Worm (Caenorhabditis elegans): ENCODE measurements around the gene Y73F4A.2.

ce11 chrIV:9053403-9053802 is 10.3 kb upstream of the Y73F4A.2 start:
- TF ChIP-seq skn-1 (tag; optimal IDR thresholded peaks at IDR 0.05), result no peak
- TF ChIP-seq ama-1 (optimal IDR thresholded peaks at IDR 0.05), result no peak
- TF ChIP-seq tbx-2 (tag; optimal IDR thresholded peaks at IDR 0.05), result no peak
- no peak for TF ChIP-seq ces-1 (GFP tag; optimal IDR thresholded peaks at IDR 0.05)
- no peak for TF ChIP-seq unc-130 (tag; optimal IDR thresholded peaks at IDR 0.05)
- no peak for TF ChIP-seq snpc-4 (tag; optimal IDR thresholded peaks at IDR 0.05)
- TF ChIP-seq fkh-4 (tag; optimal IDR thresholded peaks at IDR 0.05; ENCODE audit: borderline replicate concordance), result no peak
- TF ChIP-seq nhr-237 (tag; optimal IDR thresholded peaks at IDR 0.05), result no peak
- TF ChIP-seq lin-39 (tag; optimal IDR thresholded peaks at IDR 0.05), result no peak
- TF ChIP-seq unc-98 (GFP tag; IDR thresholded peaks at IDR 0.05), result no peak
